Worm (Caenorhabditis elegans) whole organism, L3 larva: ENCODE results near the gene C08E8.10.

Experiments used
- ZK546.5 ChIP-seq: sonication (generic microtip); optimal IDR thresholded peaks from 2 replicates; lab custom pipeline; 2017; ENCODE audit warnings: missing biosample characterization, missing genetic modification characterization
- ceh-9 ChIP-seq: sonication (generic microtip); optimal IDR thresholded peaks from 2 replicates; lab custom pipeline; 2018; ENCODE audit warnings: missing biosample characterization, missing genetic modification characterization
- fkh-2 ChIP-seq: fragments of 150-350 bp; optimal IDR thresholded peaks from 2 replicates; lab custom pipeline; 2014; ENCODE audit warnings: missing biosample characterization, missing genetic modification reagents, missing genetic modification characterization
- lin-39 ChIP-seq: fragments of 150-350 bp; optimal IDR thresholded peaks from 2 replicates; lab custom pipeline; 2018; ENCODE audit warnings: missing biosample characterization, missing genetic modification reagents, missing genetic modification characterization
- pha-4 ChIP-seq: fragments of 150-350 bp; optimal IDR thresholded peaks from 2 replicates; lab custom pipeline; 2014; ENCODE audit warnings: missing biosample characterization, missing genetic modification reagents, missing genetic modification characterization
- snpc-4 ChIP-seq: fragments of 150-350 bp; optimal IDR thresholded peaks from 2 replicates; lab custom pipeline; 2014; ENCODE audit warnings: missing biosample characterization, missing genetic modification characterization

- TF ChIP-seq fkh-2 (tag; lab: Kevin White, UChicago) = no peak
- no peak for TF ChIP-seq ZK546.5 (tag; lab: Kevin White, UChicago)
- no peak for TF ChIP-seq ceh-9 (tag; lab: Kevin White, UChicago)
- no peak for TF ChIP-seq snpc-4 (tag; lab: Kevin White, UChicago)
- TF ChIP-seq pha-4 (tag; lab: Kevin White, UChicago) = no peak
- TF ChIP-seq lin-39 (tag; lab: Kevin White, UChicago) = no peak
These were observed 49.1 kb downstream of the C08E8.10 start, which contains the start of gene Y51A2A.4 for ce11 chrV:18290642-18291041.
